Worm (Caenorhabditis elegans) whole organism, midembryonic: ENCODE measurements around the gene F15G9.5.

ENCODE experiments used
- T22C8.4 ChIP-seq: fragments of 200-800 bp; sonication (Bioruptor generic); IDR thresholded peaks from 2 replicates; pipeline ENCODE4 v1.3.6; 2022; ENCODE audit warnings: missing genetic modification characterization, missing compliant biosample characterization
- cog-1 ChIP-seq: sonication (generic microtip); optimal IDR thresholded peaks from 2 replicates; lab custom pipeline; 2016; ENCODE audit warnings: missing genetic modification characterization, missing compliant biosample characterization
- flt-1 ChIP-seq: fragments of 200-800 bp; sonication (Bioruptor generic); IDR thresholded peaks from 2 replicates; pipeline ENCODE4 v1.3.6; 2022; ENCODE audit warnings: missing genetic modification characterization, missing compliant biosample characterization
- klf-2 ChIP-seq: fragments of 200-800 bp; sonication (Bioruptor generic); conservative IDR thresholded peaks from 2 replicates; pipeline ENCODE4 v1.3.6; 2022; ENCODE audit warnings: missing genetic modification reagents, missing genetic modification characterization, missing compliant biosample characterization
- med-1 ChIP-seq: sonication (generic microtip); optimal IDR thresholded peaks from 2 replicates; lab custom pipeline; 2017; ENCODE audit warnings: missing genetic modification characterization, mild to moderate bottlenecking, missing compliant biosample characterization, antibody characterized with exemption, missing genetic modification reagents; ENCODE audit not compliant: insufficient read depth
- ref-1 ChIP-seq: fragments of 200-800 bp; sonication (Bioruptor generic); conservative IDR thresholded peaks from 2 replicates; pipeline ENCODE4 v1.3.6; 2022; ENCODE audit warnings: missing genetic modification reagents, missing genetic modification characterization, missing compliant biosample characterization
- tab-1 ChIP-seq: fragments of 200-800 bp; sonication (Bioruptor generic); IDR thresholded peaks from 2 replicates; pipeline ENCODE4 v1.3.6; 2022; ENCODE audit warnings: missing genetic modification characterization, missing compliant biosample characterization
- ztf-23 ChIP-seq: fragments of 200-800 bp; sonication (Bioruptor generic); IDR thresholded peaks from 2 replicates; pipeline ENCODE4 v1.3.6; 2022; ENCODE audit warnings: missing genetic modification reagents, missing genetic modification characterization, missing compliant biosample characterization
- ztf-29 ChIP-seq: fragments of 200-800 bp; sonication (Bioruptor generic); IDR thresholded peaks from 2 replicates; pipeline ENCODE4 v1.3.6; 2022; ENCODE audit warnings: missing genetic modification reagents, missing genetic modification characterization, missing compliant biosample characterization

Gene F15G9.5

DNA sequence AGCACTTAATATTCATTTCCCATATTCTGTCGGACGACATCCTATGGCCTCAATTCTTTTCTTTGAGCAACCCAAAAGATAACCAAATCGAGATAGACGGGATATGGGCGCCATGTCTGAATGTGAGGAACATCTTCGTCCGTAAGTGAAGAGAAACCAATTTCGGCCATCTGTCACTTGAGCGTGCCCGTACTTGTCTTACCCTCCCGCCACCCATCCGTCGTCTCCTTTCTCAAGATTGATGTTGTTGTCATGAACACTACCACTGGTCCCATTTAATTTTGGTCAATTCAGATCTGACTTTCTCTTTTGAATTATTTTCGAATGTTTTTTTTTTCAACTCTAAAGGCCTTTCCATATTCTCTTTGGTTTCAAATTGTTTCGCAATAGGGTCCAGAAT, 34.9 kb downstream of the F15G9.5 start:
- no peak for TF ChIP-seq tab-1
- no peak for TF ChIP-seq ztf-23 (GFP tag; lab: Robert Waterston, UW)
- TF ChIP-seq T22C8.4 = no peak
- TF ChIP-seq med-1 (GFP tag; lab: Kevin White, UChicago) = no peak

DNA sequence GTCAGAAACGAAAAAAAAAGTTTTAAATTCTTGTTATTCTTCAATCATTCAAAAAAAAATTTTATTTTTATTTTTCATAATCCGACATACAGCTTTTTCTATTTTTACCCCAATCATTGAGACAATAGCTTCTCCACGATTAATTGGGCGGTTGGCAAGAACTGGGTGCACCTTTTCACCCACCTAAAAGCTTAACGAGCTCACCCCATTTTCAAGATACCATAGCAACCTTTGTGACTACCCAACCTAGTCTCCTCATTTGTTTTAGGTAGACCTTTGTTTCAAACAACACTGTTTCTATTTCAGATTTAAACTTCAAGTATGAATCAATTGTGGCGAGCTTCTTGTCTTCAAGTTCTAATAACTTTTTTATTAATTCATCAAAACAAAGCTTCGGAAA, 39.3 kb downstream of the F15G9.5 start, which contains the start of gene dyf-7:
dyf-7 (plus strand) TSS at position 301 of the 400 bp plus-strand sequence.
- no peak for TF ChIP-seq flt-1
- no peak for TF ChIP-seq med-1 (GFP tag; lab: Kevin White, UChicago)
- TF ChIP-seq ref-1 = no peak
- TF ChIP-seq tab-1 = no peak
- no peak for TF ChIP-seq ztf-29
- TF ChIP-seq ztf-23 (GFP tag; lab: Robert Waterston, UW) = no peak
- no peak for TF ChIP-seq T22C8.4
- no peak for TF ChIP-seq klf-2 (GFP tag; lab: Robert Waterston, UW)
- no peak for TF ChIP-seq cog-1 (tag; lab: Kevin White, UChicago)

DNA sequence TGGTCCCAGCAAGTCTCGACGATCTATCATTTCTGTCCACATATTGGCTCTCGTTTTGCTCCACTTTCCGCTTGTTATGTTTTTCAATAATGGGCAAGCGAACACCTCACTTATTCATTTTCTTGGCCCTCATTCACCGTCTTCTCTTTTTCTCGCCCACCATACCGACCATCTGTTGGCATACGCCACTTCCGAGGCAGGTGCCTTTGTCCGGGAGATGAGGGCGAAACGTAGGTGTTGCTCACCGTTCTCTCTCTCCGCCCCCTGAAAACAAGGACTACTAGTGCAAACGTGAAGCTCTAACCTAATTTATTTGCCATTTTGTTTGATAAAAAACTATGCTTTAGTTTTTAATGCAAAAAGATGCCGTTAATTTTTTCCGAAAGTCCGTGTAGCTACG, 40.0 kb downstream of the F15G9.5 start:
- TF ChIP-seq flt-1 (no peak), tab-1 (no peak), cog-1 (tag; lab: Kevin White, UChicago) (no peak), ref-1 (no peak), ztf-29 (no peak), klf-2 (GFP tag; lab: Robert Waterston, UW) (no peak), ztf-23 (GFP tag; lab: Robert Waterston, UW) (no peak), T22C8.4 (no peak), med-1 (GFP tag; lab: Kevin White, UChicago) (no peak)

DNA sequence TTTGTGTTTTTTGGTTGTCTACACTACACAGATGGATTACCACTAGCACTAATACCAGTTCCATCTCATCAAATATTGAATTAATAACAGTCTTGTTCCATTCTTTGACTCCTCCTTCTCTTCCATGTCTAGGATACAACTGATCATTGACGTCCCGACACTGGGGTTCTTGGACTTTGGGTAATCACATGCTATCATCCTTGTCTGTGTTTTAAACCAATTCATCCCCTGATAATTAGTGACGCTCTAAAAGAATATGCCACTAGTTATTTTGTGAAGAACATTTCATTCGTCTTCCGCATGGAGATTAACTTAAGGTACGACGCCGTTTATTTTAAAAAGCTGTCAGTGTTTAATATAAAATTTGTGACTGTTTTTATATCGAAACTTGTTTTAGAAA, 47.2 kb downstream of the F15G9.5 start, which contains the start of gene npr-18:
npr-18 (plus strand) TSS at position 301 of the 400 bp plus-strand sequence.
- TF ChIP-seq tab-1 (no peak), ztf-23 (GFP tag; lab: Robert Waterston, UW) (no peak), med-1 (GFP tag; lab: Kevin White, UChicago) (no peak), flt-1 (no peak), cog-1 (tag; lab: Kevin White, UChicago) (no peak), T22C8.4 (no peak), ztf-29 (no peak), klf-2 (GFP tag; lab: Robert Waterston, UW) (no peak), ref-1 (no peak)

DNA sequence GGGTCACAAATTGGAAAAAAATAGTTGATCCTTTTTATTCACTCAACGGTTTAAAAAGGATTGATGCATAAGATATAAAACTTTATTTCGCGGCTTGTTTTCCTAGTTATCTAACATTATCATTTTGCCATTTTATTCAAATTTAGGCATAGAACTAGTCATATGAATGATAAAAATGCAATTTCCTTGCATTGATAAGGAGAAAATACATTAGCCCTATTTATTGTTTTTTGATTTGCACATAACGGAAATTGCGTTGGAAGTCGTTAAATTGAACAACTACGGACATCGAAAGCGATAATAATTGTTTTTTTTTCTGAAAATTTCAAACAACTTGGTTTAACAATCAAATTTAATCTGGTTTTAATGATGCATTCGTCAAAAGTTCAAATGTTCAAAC, 50.4 kb downstream of the F15G9.5 start:
- no peak for TF ChIP-seq T22C8.4
- no peak for TF ChIP-seq cog-1 (tag; lab: Kevin White, UChicago)
- TF ChIP-seq ref-1 = no peak
- no peak for TF ChIP-seq tab-1
- no peak for TF ChIP-seq ztf-23 (GFP tag; lab: Robert Waterston, UW)
- no peak for TF ChIP-seq med-1 (GFP tag; lab: Kevin White, UChicago)
- no peak for TF ChIP-seq ztf-29
- TF ChIP-seq flt-1 = no peak
- TF ChIP-seq klf-2 (GFP tag; lab: Robert Waterston, UW) = no peak
